Fruit fly (Drosophila melanogaster) S2 (cell line): ENCODE measurements around the gene RpL13A.

Experiments used
- CG8478 ChIP-seq: fragments of >200 bp; optimal IDR thresholded peaks from 2 replicates; lab custom pipeline; 2018
- CTCF ChIP-seq, 2 experiments: fragments of >200 bp; optimal IDR thresholded peaks; 2 replicates each; lab custom pipeline; 2018

The RpL13A gene

DNA sequence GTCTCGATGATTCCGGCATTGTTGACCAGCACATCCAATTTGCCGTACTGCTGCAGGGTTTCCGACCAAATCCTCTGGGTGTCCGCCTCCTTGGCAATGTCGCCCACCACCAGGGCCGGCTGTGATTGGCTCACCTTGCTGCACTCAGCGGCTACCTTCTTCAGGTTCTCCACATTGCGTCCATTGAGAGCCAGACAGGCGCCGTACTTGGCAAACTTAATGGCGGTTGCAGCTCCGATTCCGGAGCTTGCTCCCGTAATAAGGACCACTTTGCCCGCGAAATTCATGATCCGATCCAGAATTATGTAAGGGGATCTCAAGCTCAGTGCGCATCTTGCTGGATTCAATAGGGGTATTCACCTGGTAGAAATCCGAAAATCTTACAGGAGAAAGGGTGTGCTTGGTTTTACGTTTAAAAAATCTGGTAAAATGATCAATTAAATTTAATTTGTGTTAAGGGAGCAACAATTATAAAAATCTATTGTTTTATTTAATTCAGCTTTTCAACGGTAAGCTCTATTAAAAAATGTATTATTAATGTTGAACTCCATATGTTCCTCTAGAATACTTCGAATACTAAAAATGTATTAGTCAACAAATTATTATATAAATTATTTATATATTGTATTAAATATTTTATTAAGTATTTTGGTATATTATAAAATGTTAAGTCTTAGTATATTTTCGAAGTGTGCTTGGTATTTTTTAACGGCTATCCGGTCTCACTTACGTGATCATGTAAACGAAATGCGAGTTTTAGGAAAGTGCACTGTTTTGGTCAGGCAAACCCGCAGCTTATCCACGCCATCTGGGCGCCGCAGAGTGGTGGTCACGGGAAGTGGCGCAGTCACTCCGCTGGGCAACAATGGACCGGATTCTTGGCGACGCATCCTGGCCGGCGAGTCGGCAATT is 12.5 kb downstream of the RpL13A start, which contains the start of the genes CG31548 and CG12170:
TSS of gene CG31548 (minus strand) at position 334 of the 912 bp plus-strand sequence.
TSS of gene CG12170 (plus strand) at position 716 of the 912 bp plus-strand sequence.
- TF ChIP-seq CTCF (optimal IDR thresholded peaks at IDR 0.05; lab: Kevin White, UChicago) (no peak), CG8478 (lab: Kevin White, UChicago) (no peak)

DNA sequence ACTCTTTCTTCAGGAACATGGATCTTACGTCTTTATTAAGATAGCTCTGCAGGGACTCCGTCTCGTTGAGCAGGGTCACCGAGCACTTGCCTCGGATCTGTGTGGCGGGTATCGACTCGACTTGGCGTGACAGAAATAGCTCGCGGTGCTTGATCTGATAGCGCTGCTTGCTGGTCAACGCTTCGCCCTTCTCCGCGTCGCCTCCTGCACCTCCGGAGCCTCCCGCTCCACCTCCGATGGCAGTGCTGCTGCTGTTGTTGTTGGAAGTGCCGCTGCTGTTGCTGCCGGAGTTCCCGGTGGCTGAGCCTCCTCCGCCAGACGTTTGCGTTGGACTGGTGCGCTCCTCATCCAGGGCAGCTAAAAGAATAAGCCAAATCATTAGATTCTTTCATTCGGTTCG is 19.1 kb downstream of the RpL13A start:
- no peak for TF ChIP-seq CG8478 (lab: Kevin White, UChicago)
- no peak for TF ChIP-seq CTCF (optimal IDR thresholded peaks at IDR 0.05; lab: Kevin White, UChicago)

DNA sequence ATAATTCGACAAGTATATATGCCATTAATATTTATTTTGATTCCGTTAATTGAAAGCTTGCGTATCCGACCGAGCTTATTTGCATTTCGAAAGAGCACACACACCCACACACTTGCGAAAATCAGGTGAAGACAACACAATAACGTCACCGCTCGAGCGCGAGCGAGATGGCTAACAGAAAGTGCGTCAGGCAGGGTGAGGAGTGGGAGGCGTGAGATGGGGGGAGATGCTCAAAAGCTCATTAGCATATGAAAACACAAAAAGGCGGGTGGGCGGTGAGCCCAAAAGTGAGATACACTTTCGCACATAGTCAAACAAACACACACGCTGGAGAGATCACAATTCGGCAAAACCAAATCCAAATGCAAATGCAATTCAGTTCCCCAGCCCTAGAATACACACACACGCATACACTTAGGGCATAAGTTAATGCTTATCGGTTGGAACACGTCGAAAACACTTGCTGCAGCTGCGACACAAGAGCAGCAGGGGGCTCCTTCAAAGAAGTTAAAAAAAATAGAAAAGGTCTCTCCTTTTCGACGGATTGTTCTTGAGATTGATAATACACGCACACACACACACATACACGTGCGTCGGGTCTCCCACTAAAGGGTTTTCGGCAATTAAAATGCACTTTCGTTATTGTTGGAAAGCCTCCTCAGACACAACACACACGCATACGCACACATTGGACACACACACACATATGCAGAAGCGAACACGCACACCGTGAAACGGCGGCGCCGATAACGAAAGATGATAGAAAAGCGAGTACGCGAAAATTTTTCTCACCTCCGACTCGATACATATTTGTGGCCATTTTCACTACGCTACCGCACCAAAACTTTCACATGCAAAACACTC is 23.7 kb downstream of the RpL13A start:
- TF ChIP-seq CTCF (optimal IDR thresholded peaks at IDR 0.05; lab: Kevin White, UChicago): no peak
- TF ChIP-seq CG8478 (lab: Kevin White, UChicago): no peak

DNA sequence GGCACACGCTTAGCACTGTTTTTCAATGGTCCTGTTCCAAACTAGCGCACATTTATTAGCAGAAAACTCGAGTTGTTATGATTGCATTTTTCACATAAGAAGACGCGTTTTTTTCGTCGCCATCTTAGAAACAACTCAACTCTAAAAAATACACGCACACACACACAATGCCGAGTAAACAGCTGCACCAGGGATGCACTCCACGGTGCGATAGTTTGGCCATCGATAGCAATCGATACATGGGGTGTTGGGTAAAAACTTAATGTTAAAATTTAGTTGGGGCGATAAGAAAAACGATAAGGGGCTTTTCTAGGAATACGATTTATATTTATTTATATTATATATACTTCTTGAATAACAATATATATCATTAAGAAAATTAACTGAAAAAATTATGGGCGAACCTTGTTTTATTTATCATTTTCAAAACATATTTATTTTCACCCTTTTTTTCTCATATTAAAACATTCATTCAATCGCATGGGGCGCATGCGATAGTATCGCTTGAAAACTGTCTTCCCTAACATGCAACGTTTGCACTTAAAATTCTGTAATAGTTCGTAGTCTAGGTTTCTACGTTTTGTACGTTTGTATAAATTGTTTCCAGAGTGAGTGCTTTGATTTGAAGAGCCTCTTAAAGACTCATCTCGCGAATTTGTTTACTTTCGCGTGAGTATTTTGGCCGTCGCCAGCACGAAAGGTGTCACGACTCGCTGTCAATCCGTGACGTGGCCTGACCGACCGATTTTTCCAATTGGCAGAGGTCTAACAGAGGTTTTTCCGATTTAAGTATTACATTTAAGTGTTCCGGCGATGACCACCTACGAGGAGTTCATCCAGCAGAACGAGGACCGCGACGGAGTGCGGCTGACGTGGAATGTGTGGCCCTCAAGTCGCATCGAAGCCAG is 24.5 kb downstream of the RpL13A start, which contains the start of the genes MTA1-like and Sec23:
TSS of gene MTA1-like (minus strand) at position 170 of the 908 bp plus-strand sequence.
TSS of gene Sec23 (plus strand) at position 497 of the 908 bp plus-strand sequence.
- no peak for TF ChIP-seq CTCF (optimal IDR thresholded peaks at IDR 0.05; lab: Kevin White, UChicago)
- no peak for TF ChIP-seq CG8478 (lab: Kevin White, UChicago)

DNA sequence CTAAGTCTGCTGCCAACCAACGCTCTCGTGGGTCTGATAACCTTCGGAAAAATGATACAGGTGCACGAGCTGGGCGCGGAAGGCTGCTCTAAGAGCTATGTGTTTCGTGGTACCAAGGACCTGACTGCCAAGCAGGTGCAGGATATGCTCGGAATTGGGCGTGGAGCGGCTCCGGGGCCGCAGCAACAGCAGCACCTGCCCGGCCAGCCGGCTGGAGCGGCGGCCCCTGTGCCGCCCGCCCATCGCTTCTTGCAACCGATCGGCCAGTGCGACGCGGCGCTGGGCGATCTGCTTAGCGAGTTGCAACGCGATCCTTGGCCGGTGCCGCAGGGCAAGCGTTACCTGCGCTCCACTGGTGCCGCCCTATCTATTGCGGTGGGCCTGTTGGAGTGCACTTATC is 25.6 kb downstream of the RpL13A start:
- TF ChIP-seq CG8478 (lab: Kevin White, UChicago): no peak
- TF ChIP-seq CTCF (optimal IDR thresholded peaks at IDR 0.05; lab: Kevin White, UChicago): no peak

DNA sequence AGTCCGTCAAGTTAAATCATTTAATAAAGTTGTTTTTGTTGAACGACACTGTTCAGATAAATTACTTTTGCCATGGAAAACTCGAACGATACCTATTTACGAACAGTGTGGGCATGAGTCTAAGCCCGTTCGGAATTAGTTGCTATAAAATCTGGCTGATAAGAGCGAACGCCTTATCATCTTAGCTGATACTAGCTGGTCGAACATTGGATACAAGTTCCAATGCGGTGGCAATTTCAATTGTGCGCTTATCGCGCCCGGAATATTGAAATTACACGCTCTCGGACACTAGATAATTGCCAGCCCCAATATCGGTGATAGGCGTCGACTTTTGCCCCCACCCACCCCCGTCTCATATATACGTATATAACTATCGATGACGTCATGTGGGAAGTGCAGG is 29.6 kb downstream of the RpL13A start:
- TF ChIP-seq CTCF (optimal IDR thresholded peaks at IDR 0.05; lab: Kevin White, UChicago): no peak
- TF ChIP-seq CG8478 (lab: Kevin White, UChicago): no peak

DNA sequence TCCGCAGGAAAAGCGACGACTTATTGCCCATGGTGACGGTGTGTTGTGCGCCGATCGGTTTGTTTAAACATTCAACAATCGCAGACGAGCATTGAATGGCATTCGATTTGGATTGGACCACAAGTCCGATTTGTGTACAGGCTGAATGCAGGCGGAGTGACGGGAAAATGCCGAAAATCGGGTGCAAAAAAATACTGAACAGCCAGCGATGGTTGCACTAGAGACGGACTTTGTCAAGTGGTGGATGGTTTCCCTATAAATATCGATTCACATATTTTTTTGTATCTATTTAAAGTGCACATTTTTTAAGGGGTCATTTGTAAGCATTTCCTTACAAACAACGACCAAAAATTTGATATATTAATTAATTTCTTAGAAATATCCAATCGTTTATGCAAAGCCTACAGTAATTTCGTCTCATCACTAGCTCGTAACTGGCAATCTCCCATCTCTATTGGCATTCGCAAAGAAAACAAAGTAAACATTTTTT is 30.5 kb downstream of the RpL13A start, which contains the start of the genes elm and MED27:
TSS of gene elm (minus strand) at position 170 of the 490 bp plus-strand sequence.
TSS of gene MED27 (plus strand) at position 448 of the 490 bp plus-strand sequence.
- TF ChIP-seq CTCF (optimal IDR thresholded peaks at IDR 0.05; lab: Kevin White, UChicago): no peak
- no peak for TF ChIP-seq CG8478 (lab: Kevin White, UChicago)

DNA sequence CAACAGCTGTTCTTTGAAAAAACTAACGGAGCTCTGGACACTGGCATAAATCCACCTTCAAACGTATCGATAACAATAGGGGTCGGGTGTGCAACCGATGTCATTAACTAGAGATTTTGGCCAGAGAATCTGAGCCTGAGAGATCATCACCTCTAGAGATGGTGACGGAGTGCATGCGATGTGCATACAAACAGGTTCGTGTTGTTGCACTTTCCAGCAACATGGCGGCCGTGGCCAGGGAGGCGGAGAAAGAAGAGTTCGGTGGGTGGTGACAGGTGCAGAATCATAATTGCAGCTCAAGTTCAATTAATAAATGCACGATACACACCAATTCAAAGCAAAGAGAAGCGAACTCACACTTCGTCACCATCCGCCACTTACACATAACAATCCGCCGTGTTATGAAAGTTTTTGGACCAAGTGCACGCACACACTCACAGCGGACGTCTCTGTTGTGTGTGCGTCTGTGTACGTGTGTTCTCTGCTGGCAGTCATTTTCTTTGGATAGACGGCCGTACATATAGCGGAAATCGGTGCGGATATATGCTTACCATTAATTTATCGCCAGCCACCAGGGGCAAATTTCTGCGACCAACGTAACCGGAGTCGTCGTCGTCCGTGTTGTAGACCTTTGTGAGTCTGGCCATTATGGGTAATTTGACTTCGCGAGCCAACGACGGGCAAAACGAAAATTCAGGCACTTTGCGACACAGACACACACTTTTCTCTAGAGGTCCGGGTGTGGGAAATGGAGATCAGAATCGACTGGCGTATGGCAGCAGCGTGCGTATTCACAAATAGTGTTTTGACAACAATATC is 34.9 kb downstream of the RpL13A start:
- TF ChIP-seq CG8478 (lab: Kevin White, UChicago) (no peak), CTCF (optimal IDR thresholded peaks at IDR 0.05; lab: Kevin White, UChicago) (no peak)

DNA sequence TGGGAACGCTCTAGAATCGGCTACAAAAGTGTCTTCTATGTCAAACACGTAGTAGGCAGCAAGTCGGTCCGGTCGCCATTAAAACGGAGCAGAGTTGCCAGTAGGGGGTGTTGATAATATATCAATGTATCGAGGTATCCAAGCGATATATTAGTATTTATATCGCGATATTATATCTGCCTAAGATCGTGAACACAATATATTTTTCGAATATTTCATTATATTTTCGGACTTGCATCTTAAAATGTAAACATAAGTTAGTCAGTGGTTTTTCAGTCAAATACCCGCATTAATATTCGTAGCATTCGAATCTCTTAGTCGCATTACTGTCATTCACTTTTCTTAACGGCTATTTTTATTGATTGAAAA is 35.5 kb downstream of the RpL13A start, which contains the start of gene CG2182:
TSS of gene CG2182 (minus strand) at position 84 of the 369 bp plus-strand sequence.
- TF ChIP-seq CTCF (optimal IDR thresholded peaks at IDR 0.05; lab: Kevin White, UChicago): no peak
- no peak for TF ChIP-seq CG8478 (lab: Kevin White, UChicago)

DNA sequence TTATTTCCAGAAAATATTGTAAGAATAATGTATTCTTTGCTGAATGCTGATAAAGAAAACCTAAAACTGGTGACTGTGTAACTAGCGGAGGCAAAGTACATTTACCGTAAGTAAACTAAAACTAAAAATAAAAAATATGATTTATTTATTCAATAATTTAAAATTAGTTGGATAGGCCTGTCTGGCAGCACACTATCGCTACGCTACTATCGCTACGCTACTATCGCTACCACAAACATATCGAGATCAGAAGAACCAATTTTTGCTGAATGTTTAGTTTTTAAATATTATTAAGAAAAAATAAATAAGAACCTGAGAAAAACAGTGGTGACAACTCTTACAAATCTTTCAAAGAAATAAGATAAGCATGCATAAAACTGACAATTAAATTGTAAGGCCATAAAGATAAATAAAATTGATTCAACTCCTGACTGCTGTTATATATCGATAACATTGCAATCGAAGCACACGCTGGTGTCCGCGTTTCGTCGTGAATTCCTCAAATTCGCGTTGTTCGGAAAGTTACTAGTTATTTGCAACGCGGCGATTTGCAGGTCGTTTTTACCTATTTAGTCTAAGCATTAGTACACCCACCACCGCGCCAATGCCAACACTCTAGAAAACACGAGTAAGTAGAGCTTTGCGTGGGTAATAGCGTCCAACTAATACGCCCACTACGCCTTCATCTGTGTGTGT is 36.1 kb downstream of the RpL13A start, which contains the start of gene Wdr33:
TSS of gene Wdr33 (plus strand) at position 438 of the 696 bp plus-strand sequence.
- TF ChIP-seq CG8478 (lab: Kevin White, UChicago) (no peak), CTCF (optimal IDR thresholded peaks at IDR 0.05; lab: Kevin White, UChicago) (no peak)

DNA sequence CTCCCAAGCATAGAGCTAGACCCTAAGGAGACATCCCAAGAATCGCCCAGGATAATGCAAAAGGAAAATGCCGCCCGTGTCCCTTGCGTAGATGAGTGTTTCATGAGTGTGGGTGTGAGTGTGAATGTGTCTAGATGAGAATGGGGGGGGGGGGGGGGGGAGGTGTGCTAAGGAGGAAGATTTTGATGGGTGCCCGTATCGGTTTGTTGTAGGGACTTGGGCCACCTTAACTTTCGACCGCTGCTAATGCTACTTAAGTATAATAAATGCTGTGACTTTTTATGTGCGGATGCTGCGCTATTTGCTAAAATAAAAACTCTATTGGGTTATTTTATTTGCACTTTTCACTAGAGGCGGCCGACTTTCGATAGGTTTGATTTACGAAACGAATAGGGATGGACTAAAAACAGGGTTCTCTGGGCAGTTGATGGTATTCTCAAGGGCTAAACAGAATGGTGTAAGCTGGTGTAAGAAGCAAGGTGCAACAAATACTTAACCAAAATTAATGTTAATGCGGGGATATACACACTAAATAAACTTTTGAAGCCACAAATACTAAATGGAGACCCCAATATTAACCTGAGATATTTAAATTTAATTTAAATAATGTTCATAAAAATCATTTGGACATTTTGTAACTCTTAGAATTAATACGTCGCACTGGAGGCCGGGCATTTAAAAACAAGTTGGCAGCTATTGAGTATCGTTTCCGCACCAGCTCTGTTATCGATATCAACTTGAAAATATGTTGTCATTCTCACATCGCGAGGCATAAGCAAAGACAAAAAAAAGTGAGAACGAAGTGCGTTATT is 44.9 kb downstream of the RpL13A start, which contains the start of the genes Xe7 and Atg17:
TSS of gene Xe7 (minus strand) at position 407 of the 812 bp plus-strand sequence.
TSS of gene Atg17 (plus strand) at position 786 of the 812 bp plus-strand sequence.
- TF ChIP-seq CG8478 (lab: Kevin White, UChicago): no peak
- TF ChIP-seq CTCF (optimal IDR thresholded peaks at IDR 0.05; lab: Kevin White, UChicago): no peak
